Worm (Caenorhabditis elegans) whole organism, L1 larva: Measurements from ENCODE around the gene F26C11.4.

ENCODE experiments used
- ceh-8 ChIP-seq: fragments of 200-800 bp; sonication (Bioruptor generic); optimal IDR thresholded peaks from 2 replicates; lab custom pipeline; 2018; ENCODE audit warnings: mild to moderate bottlenecking, missing genetic modification characterization, moderate library complexity, missing compliant biosample characterization
- ceh-88 ChIP-seq: fragments of 200-800 bp; sonication (Bioruptor generic); IDR thresholded peaks from 2 replicates; pipeline ENCODE4 v1.3.6; 2022; ENCODE audit warnings: missing genetic modification characterization, missing compliant biosample characterization
- dpl-1 ChIP-seq, 3 experiments: fragments of 150-350 bp in 2 of 3; sonication (generic microtip) in 1 of 3; optimal IDR thresholded peaks; 2 replicates each; lab custom pipeline; 2014 to 2017; ENCODE audit warnings: missing biosample characterization in 3 of 3, missing genetic modification characterization in 3 of 3, missing genetic modification reagents in 3 of 3
- elt-3 ChIP-seq, 6 experiments: fragments of 150-350 bp in 1 of 6; sonication (generic microtip); optimal IDR thresholded peaks; 2 replicates each; lab custom pipeline; 2017 to 2018; ENCODE audit warnings: missing biosample characterization in 6 of 6, missing genetic modification characterization in 6 of 6, inconsistent platforms in 1 of 6
- fkh-10 ChIP-seq: sonication (generic microtip); optimal IDR thresholded peaks from 2 replicates; lab custom pipeline; 2017; ENCODE audit warnings: missing biosample characterization, missing genetic modification reagents, missing genetic modification characterization
- lin-14 ChIP-seq: fragments of 200-800 bp; sonication (Bioruptor generic); optimal IDR thresholded peaks from 2 replicates; lab custom pipeline; 2018; ENCODE audit warnings: mild to moderate bottlenecking, missing genetic modification characterization, moderate library complexity, missing compliant biosample characterization
- mep-1 ChIP-seq: fragments of 150-350 bp; optimal IDR thresholded peaks from 2 replicates; lab custom pipeline; 2014; ENCODE audit warnings: missing biosample characterization, missing genetic modification characterization
- nhr-12 ChIP-seq: sonication (generic microtip); optimal IDR thresholded peaks from 2 replicates; lab custom pipeline; 2017; ENCODE audit warnings: missing biosample characterization, missing genetic modification characterization
- nhr-237 ChIP-seq: fragments of 150-350 bp; optimal IDR thresholded peaks from 2 replicates; lab custom pipeline; 2014; ENCODE audit warnings: missing biosample characterization, missing genetic modification characterization
- nhr-76 ChIP-seq: sonication (generic microtip); optimal IDR thresholded peaks from 2 replicates; lab custom pipeline; 2017; ENCODE audit warnings: missing biosample characterization, missing genetic modification characterization
- pag-3 ChIP-seq: sonication (generic microtip); optimal IDR thresholded peaks from 2 replicates; lab custom pipeline; 2017; ENCODE audit warnings: missing genetic modification characterization, mild to moderate bottlenecking, missing compliant biosample characterization, antibody characterized with exemption, borderline replicate concordance; ENCODE audit not compliant: insufficient read depth
- skn-1 ChIP-seq: fragments of 150-350 bp; optimal IDR thresholded peaks from 2 replicates; lab custom pipeline; 2014; ENCODE audit warnings: missing biosample characterization, missing genetic modification characterization
- sox-4 ChIP-seq: sonication (generic microtip); optimal IDR thresholded peaks from 2 replicates; lab custom pipeline; 2016; ENCODE audit warnings: missing genetic modification characterization, missing compliant biosample characterization
- tlp-1 ChIP-seq: fragments of 150-350 bp; optimal IDR thresholded peaks from 2 replicates; lab custom pipeline; 2014; ENCODE audit warnings: missing biosample characterization, missing genetic modification characterization

- TF ChIP-seq nhr-237 (tag; lab: Kevin White, UChicago) (no peak), skn-1 (tag; lab: Kevin White, UChicago) (no peak), nhr-76 (tag; lab: Kevin White, UChicago) (no peak), dpl-1 (GFP tag; optimal IDR thresholded peaks at IDR 0.05; lab: Kevin White, UChicago) (no peak), tlp-1 (tag; lab: Kevin White, UChicago) (no peak), nhr-12 (tag; lab: Kevin White, UChicago) (no peak), pag-3 (no peak), elt-3 (tag; optimal IDR thresholded peaks at IDR 0.05; lab: Kevin White, UChicago) (no peak), ceh-88 (GFP tag; lab: Robert Waterston, UW) (no peak), fkh-10 (GFP tag; lab: Kevin White, UChicago) (no peak), sox-4 (tag; lab: Kevin White, UChicago) (no peak), ceh-8 (no peak), mep-1 (tag; lab: Kevin White, UChicago) (no peak), lin-14 (GFP tag; lab: Kevin White, UChicago) (no peak)
Measured at ce11 chrII:9914999-9915398, 1.1 kb downstream of the F26C11.4 start, which contains the start of gene F26C11.3.
